Fruit fly (Drosophila melanogaster) whole organism, embryonic: ENCODE results near the gene PMP34.

Experiments used
- CG10274 ChIP-seq: fragments of 200-800 bp; sonication (Bioruptor generic); optimal IDR thresholded peaks from 3 replicates; lab custom pipeline; 2017; ENCODE audit warnings: missing biosample characterization, mild to moderate bottlenecking, missing genetic modification characterization
- Scr ChIP-seq: fragments of 200-800 bp; sonication (Bioruptor generic); IDR thresholded peaks from 2 replicates; pipeline ENCODE4 v1.3.6; 2022; ENCODE audit warnings: missing biosample characterization, missing genetic modification characterization; ENCODE audit not compliant: partially characterized antibody
- tx ChIP-seq: fragments of 200-800 bp; sonication (Bioruptor generic); optimal IDR thresholded peaks from 2 replicates; lab custom pipeline; 2016; ENCODE audit warnings: missing biosample characterization, missing genetic modification characterization

- TF ChIP-seq Scr (GFP tag; lab: Robert Waterston, UW) (no peak), tx (GFP tag; lab: Kevin White, UChicago) (no peak), CG10274 (GFP tag; lab: Kevin White, UChicago) (no peak)
Observed at dm6 chr3L:4304244-4304959, 14.2 kb upstream of the PMP34 start.
